Fruit fly (Drosophila melanogaster) whole organism, adult: ENCODE results near the gene CG9777.

Experiments used
- CG33017 ChIP-seq: fragments of 200-800 bp; sonication (Bioruptor generic); optimal IDR thresholded peaks from 2 replicates; lab custom pipeline; 2018; ENCODE audit warnings: missing biosample characterization, mild to moderate bottlenecking, missing genetic modification characterization, moderate library complexity
- CG7045 ChIP-seq: fragments of 200-800 bp; sonication (Bioruptor generic); optimal IDR thresholded peaks from 2 replicates; lab custom pipeline; 2017; ENCODE audit warnings: missing biosample characterization, mild to moderate bottlenecking, missing genetic modification characterization
- CG7101 ChIP-seq: fragments of 200-800 bp; sonication (Bioruptor generic); optimal IDR thresholded peaks from 2 replicates; lab custom pipeline; 2018; ENCODE audit warnings: missing biosample characterization, mild to moderate bottlenecking, missing genetic modification characterization, moderate library complexity
- Clk ChIP-seq: fragments of 200-800 bp; sonication (Bioruptor generic); optimal IDR thresholded peaks from 2 replicates; lab custom pipeline; 2017; ENCODE audit warnings: missing biosample characterization, missing genetic modification characterization
- cnc ChIP-seq, 2 experiments: fragments of >200 bp; optimal IDR thresholded peaks; 2 replicates each; lab custom pipeline; 2017
- ovo ChIP-seq: fragments of 200-800 bp; sonication (Bioruptor generic); optimal IDR thresholded peaks from 2 replicates; lab custom pipeline; 2016; ENCODE audit warnings: missing biosample characterization, missing genetic modification characterization

DNA sequence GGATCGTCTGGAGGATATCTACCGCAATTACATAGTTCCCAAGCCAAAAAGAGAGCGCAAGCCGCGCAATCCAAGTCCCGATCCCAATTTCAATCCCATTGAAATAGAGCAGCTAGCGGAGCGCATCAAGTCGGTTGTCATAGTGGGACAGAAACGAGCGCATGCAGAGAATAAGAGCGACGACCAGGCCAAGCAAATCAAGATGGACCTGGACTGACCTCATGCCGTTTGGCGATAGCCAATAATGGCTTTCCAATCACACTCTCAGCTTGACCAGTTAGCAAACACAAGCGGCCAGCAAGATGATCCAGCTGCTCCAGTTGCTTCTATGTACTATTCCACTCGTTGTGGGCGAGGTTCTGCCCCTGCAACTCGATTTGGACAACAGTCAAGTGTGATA lies 19.6 kb upstream of the CG9777 start:
- no peak for TF ChIP-seq cnc (optimal IDR thresholded peaks at IDR 0.05; lab: Kevin White, UChicago)
- TF ChIP-seq Clk: no peak
- no peak for TF ChIP-seq CG7101
- no peak for TF ChIP-seq CG33017 (tag; lab: Kevin White, UChicago)
- no peak for TF ChIP-seq CG7045
- no peak for TF ChIP-seq ovo (GFP tag; lab: Kevin White, UChicago)
